Worm (Caenorhabditis elegans) whole organism, mixed stage, embryonic: ENCODE results near the gene clec-146.

Experiments used
- blmp-1 ChIP-seq: fragments of 150-350 bp; optimal IDR thresholded peaks from 2 replicates; lab custom pipeline; 2014; ENCODE audit warnings: missing biosample characterization, missing genetic modification characterization
- ceh-83 ChIP-seq: fragments of 200-800 bp; sonication (Bioruptor generic); optimal IDR thresholded peaks from 2 replicates; lab custom pipeline; 2018; ENCODE audit warnings: mild to moderate bottlenecking, missing genetic modification characterization, missing compliant biosample characterization
- elt-3 ChIP-seq: fragments of 150-350 bp; optimal IDR thresholded peaks from 2 replicates; lab custom pipeline; 2014; ENCODE audit warnings: missing biosample characterization, missing genetic modification characterization
- hlh-1 ChIP-seq: fragments of 150-350 bp; optimal IDR thresholded peaks from 2 replicates; lab custom pipeline; 2014; ENCODE audit warnings: missing biosample characterization, missing genetic modification reagents, missing genetic modification characterization
- lin-13 ChIP-seq: fragments of 150-350 bp; optimal IDR thresholded peaks from 2 replicates; lab custom pipeline; 2014; ENCODE audit warnings: missing biosample characterization, missing genetic modification characterization
- lin-32 ChIP-seq: fragments of 200-800 bp; sonication (Bioruptor generic); optimal IDR thresholded peaks from 2 replicates; lab custom pipeline; 2018; ENCODE audit warnings: mild to moderate bottlenecking, missing genetic modification characterization, missing compliant biosample characterization
- nhr-12 ChIP-seq: fragments of 150-350 bp; optimal IDR thresholded peaks from 2 replicates; lab custom pipeline; 2014; ENCODE audit warnings: missing biosample characterization, missing genetic modification characterization
- nhr-2 ChIP-seq: fragments of 150-350 bp; optimal IDR thresholded peaks from 2 replicates; lab custom pipeline; 2014; ENCODE audit warnings: missing biosample characterization, missing genetic modification characterization
- pha-4 ChIP-seq: fragments of 150-350 bp; optimal IDR thresholded peaks from 2 replicates; lab custom pipeline; 2018; ENCODE audit warnings: missing biosample characterization, missing genetic modification reagents, missing genetic modification characterization
- sptf-1 ChIP-seq: sonication (generic microtip); optimal IDR thresholded peaks from 2 replicates; lab custom pipeline; 2017; ENCODE audit warnings: mild to moderate bottlenecking, missing genetic modification characterization, moderate library complexity, missing compliant biosample characterization
- unc-62 ChIP-seq: fragments of 150-350 bp; optimal IDR thresholded peaks from 2 replicates; lab custom pipeline; 2014; ENCODE audit warnings: missing biosample characterization, missing genetic modification reagents, missing genetic modification characterization
- ztf-11 ChIP-seq: fragments of 150-350 bp; optimal IDR thresholded peaks from 2 replicates; lab custom pipeline; 2014; ENCODE audit warnings: missing biosample characterization, missing genetic modification characterization

DNA sequence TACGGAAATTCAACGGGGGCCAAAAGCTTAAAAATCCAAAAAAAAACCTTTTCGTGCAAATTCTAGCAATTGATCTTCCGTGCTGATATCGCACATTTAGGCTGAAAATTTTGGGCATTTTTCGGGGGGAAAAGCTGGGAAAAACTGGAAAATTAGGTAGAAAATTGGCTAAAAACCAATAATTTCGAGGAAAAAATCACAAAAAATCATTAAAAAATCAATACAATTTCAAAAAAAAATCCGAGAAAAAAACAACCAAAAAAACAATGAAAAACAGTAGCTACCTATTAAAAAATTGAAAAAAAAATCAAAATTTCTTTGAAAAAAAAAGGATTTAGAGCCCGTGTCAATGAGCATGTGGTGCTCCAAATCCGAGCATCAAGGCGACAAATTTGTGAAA lies 25.7 kb downstream of the clec-146 start, which contains the start of gene Y48E1B.3:
- TF ChIP-seq sptf-1: no peak
- no peak for TF ChIP-seq blmp-1 (tag; lab: Kevin White, UChicago)
- TF ChIP-seq elt-3 (tag; lab: Kevin White, UChicago): no peak
- TF ChIP-seq lin-13 (tag; lab: Kevin White, UChicago): no peak
- no peak for TF ChIP-seq ceh-83 (GFP tag; lab: Kevin White, UChicago)
- TF ChIP-seq unc-62 (GFP tag; lab: Kevin White, UChicago): no peak
- no peak for TF ChIP-seq lin-32 (GFP tag; lab: Kevin White, UChicago)
- TF ChIP-seq pha-4 (tag; lab: Kevin White, UChicago): no peak
- TF ChIP-seq hlh-1 (tag; lab: Kevin White, UChicago): no peak
- TF ChIP-seq nhr-2 (tag; lab: Kevin White, UChicago): no peak
- no peak for TF ChIP-seq ztf-11 (tag; lab: Kevin White, UChicago)
- no peak for TF ChIP-seq nhr-12 (tag; lab: Kevin White, UChicago)
